Worm (Caenorhabditis elegans) whole organism, young adult: ENCODE results near the gene czw-1.

ENCODE experiments used
- B0261.1 ChIP-seq: sonication (generic microtip); optimal IDR thresholded peaks from 2 replicates; lab custom pipeline; 2016; ENCODE audit warnings: mild to moderate bottlenecking, missing genetic modification characterization, moderate library complexity, missing compliant biosample characterization
- ama-1 ChIP-seq, 3 experiments: fragments of 150-350 bp in 1 of 3; sonication (generic microtip) in 2 of 3; optimal IDR thresholded peaks; 2 replicates each; lab custom pipeline; 2014 to 2018; ENCODE audit warnings: missing biosample characterization in 2 of 3, missing genetic modification characterization in 2 of 3, missing genetic modification reagents in 2 of 3
- lag-1 ChIP-seq: fragments of 200-800 bp; sonication (Bioruptor generic); IDR thresholded peaks from 2 replicates; pipeline ENCODE4 v1.3.6; 2022; ENCODE audit warnings: missing genetic modification reagents, missing genetic modification characterization, missing compliant biosample characterization
- rec-8 ChIP-seq, 2 experiments: sonication (generic microtip); optimal IDR thresholded peaks; 2 replicates each; lab custom pipeline; 2016; ENCODE audit warnings: mild to moderate bottlenecking in 2 of 2, missing genetic modification characterization in 2 of 2, missing genetic modification reagents in 2 of 2, missing genotype in 2 of 2, missing biosample characterization in 1 of 2, missing compliant biosample characterization in 1 of 2, moderate library complexity in 1 of 2
- unc-62 ChIP-seq: fragments of 150-350 bp; optimal IDR thresholded peaks from 2 replicates; lab custom pipeline; 2014; ENCODE audit warnings: missing biosample characterization, missing genetic modification reagents, missing genetic modification characterization

DNA sequence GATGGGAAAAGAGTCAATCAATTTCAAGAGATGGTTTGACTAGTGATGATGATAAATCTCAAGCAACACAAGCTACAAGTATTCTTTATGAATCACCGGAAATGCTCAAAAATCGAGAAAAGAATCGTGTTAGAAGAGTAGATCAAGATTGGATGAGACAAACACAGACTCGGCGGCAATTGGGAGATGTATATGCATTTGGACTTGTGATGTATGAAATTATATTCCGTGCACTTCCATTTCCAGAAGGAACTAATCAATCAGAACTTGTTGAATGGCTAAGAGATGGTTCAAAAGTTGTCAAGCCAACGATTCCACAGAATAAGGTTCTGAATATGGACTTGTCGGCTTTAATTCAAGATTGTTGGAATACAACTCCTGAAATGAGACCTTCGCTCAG, 14.8 kb downstream of the czw-1 start:
- TF ChIP-seq rec-8 (tag; optimal IDR thresholded peaks at IDR 0.05; lab: Kevin White, UChicago) (no peak), ama-1 (optimal IDR thresholded peaks at IDR 0.05; lab: Kevin White, UChicago) (no peak), ama-1 (GFP tag; optimal IDR thresholded peaks at IDR 0.05; lab: Kevin White, UChicago) (no peak), unc-62 (GFP tag; lab: Kevin White, UChicago) (no peak), B0261.1 (no peak), lag-1 (GFP tag; lab: Robert Waterston, UW) (no peak)
